Worm (Caenorhabditis elegans) whole organism, L4/young adult: Measurements from ENCODE around the gene pqn-87.

Experiments used
- W03F9.2 ChIP-seq: fragments of 150-350 bp; optimal IDR thresholded peaks from 2 replicates; lab custom pipeline; 2014; ENCODE audit warnings: missing biosample characterization, missing genetic modification characterization
- dao-5 ChIP-seq: sonication (generic microtip); optimal IDR thresholded peaks from 2 replicates; lab custom pipeline; 2016; ENCODE audit warnings: missing genotype, missing genetic modification characterization, moderate library complexity, missing compliant biosample characterization
- him-1 ChIP-seq: sonication (generic microtip); optimal IDR thresholded peaks from 2 replicates; lab custom pipeline; 2016; ENCODE audit warnings: missing genotype, missing genetic modification reagents, missing genetic modification characterization, missing compliant biosample characterization

ce11 chrII:12204617-12205016, 20.3 kb downstream of the pqn-87 start:
- TF ChIP-seq dao-5: no peak
- no peak for TF ChIP-seq him-1 (tag; lab: Kevin White, UChicago)
- TF ChIP-seq W03F9.2 (tag; lab: Kevin White, UChicago): no peak
